Comparison of ENCODE assay signal across 4 fruit fly cellular contexts in genomic region chr2L:306188-306927, dm6.
TF ChIP-seq lines count a peak whose summit lies in the region.

No protein-coding gene starts in this region.

- no peak for TF ChIP-seq CTCF in whole organism, embryonic (GFP tag; optimal IDR thresholded peaks at IDR 0.05; lab: Kevin White, UChicago)

TF ChIP-seq in whole organism, adult, 20 proteins besides CTCF, POLR2A, EP300 and RAD21:
- TF ChIP-seq kay (GFP tag; lab: Kevin White, UChicago; ENCODE audit: borderline replicate concordance), result no peak
- TF ChIP-seq ovo (GFP tag; optimal IDR thresholded peaks at IDR 0.05; lab: Kevin White, UChicago), result peak; percentile 41
- peak; percentile 33 for TF ChIP-seq cic (GFP tag; optimal IDR thresholded peaks at IDR 0.05; lab: Kevin White, UChicago)
- TF ChIP-seq pad (GFP tag; optimal IDR thresholded peaks at IDR 0.05; lab: Kevin White, UChicago), result peak; percentile 39

TF ChIP-seq in whole organism, embryonic, 481 proteins besides CTCF, POLR2A, EP300 and RAD21 (continues in another document):
- TF ChIP-seq cato (GFP tag; optimal IDR thresholded peaks at IDR 0.05; lab: Kevin White, UChicago; ENCODE audit: borderline replicate concordance), result no peak
- no peak for TF ChIP-seq Mes4 (GFP tag; optimal IDR thresholded peaks at IDR 0.05; lab: Kevin White, UChicago)
- no peak for TF ChIP-seq CG17912 (GFP tag; optimal IDR thresholded peaks at IDR 0.05; lab: Kevin White, UChicago)
- no peak for TF ChIP-seq CkIIα-i1 (GFP tag; IDR thresholded peaks at IDR 0.05; lab: Robert Waterston, UW)
- 0 out of 2 replicates have a peak, but pooled peaks have one; percentile 2 for TF ChIP-seq stc (GFP tag; IDR thresholded peaks at IDR 0.05; lab: Robert Waterston, UW)
- 0 out of 2 replicates have a peak, but pooled peaks have one; percentile 13 for TF ChIP-seq sens-2 (GFP tag; IDR thresholded peaks at IDR 0.05; lab: Robert Waterston, UW)
- no peak for TF ChIP-seq Dfd (GFP tag; optimal IDR thresholded peaks at IDR 0.05; lab: Kevin White, UChicago)
- TF ChIP-seq CG2120 (GFP tag; optimal IDR thresholded peaks at IDR 0.05; lab: Kevin White, UChicago), result no peak
- peak in 1 of 2 experiments; percentile 96 for TF ChIP-seq Pdp1 (GFP tag; optimal IDR thresholded peaks at IDR 0.05; lab: Kevin White, UChicago)
- TF ChIP-seq usp (GFP tag; optimal IDR thresholded peaks at IDR 0.05; lab: Kevin White, UChicago), result no peak
- TF ChIP-seq CG2199 (GFP tag; IDR thresholded peaks at IDR 0.05; lab: Robert Waterston, UW), result 0 out of 3 replicates have a peak, but pooled peaks have one; percentile 17
- TF ChIP-seq Fer2 (tag; optimal IDR thresholded peaks at IDR 0.05; lab: Kevin White, UChicago), result no peak
- TF ChIP-seq BtbVII (GFP tag; optimal IDR thresholded peaks at IDR 0.05; lab: Kevin White, UChicago), result peak; percentile 23
- TF ChIP-seq Trl (optimal IDR thresholded peaks at IDR 0.05; lab: Kevin White, UChicago), result peak; percentile 36 to 77
- no peak for TF ChIP-seq Trl (GFP tag; optimal IDR thresholded peaks at IDR 0.05; lab: Kevin White, UChicago)
- TF ChIP-seq ken (GFP tag; IDR thresholded peaks at IDR 0.05; lab: Robert Waterston, UW), result no peak
- 0 out of 2 replicates have a peak, but pooled peaks have one; percentile 25 for TF ChIP-seq ato (GFP tag; IDR thresholded peaks at IDR 0.05; lab: Robert Waterston, UW; ENCODE audit: partially characterized antibody)
- TF ChIP-seq Ravus (GFP tag; IDR thresholded peaks at IDR 0.05; lab: Robert Waterston, UW), result no peak
- peak; percentile 67 for TF ChIP-seq grn (GFP tag; optimal IDR thresholded peaks at IDR 0.05; lab: Kevin White, UChicago)
- TF ChIP-seq Fer3 (tag; optimal IDR thresholded peaks at IDR 0.05; lab: Kevin White, UChicago), result no peak
- no peak for TF ChIP-seq CG11695 (GFP tag; IDR thresholded peaks at IDR 0.05; lab: Robert Waterston, UW)
- TF ChIP-seq lbe (GFP tag; optimal IDR thresholded peaks at IDR 0.05; lab: Kevin White, UChicago), result no peak
- peak; percentile 79; the same call in 1 of the 4 replicates for TF ChIP-seq chinmo (GFP tag; IDR thresholded peaks at IDR 0.05; lab: Robert Waterston, UW; ENCODE audit: partially characterized antibody)
- peak; percentile 18 for TF ChIP-seq cg (GFP tag; optimal IDR thresholded peaks at IDR 0.05; lab: Kevin White, UChicago)
- no peak for TF ChIP-seq Six4 (GFP tag; optimal IDR thresholded peaks at IDR 0.05; lab: Kevin White, UChicago)
- peak; percentile 23 for TF ChIP-seq slbo (GFP tag; IDR thresholded peaks at IDR 0.05; lab: Robert Waterston, UW)
- no peak for TF ChIP-seq CG17612 (GFP tag; IDR thresholded peaks at IDR 0.05; lab: Robert Waterston, UW)
- TF ChIP-seq Xrp1 (GFP tag; IDR thresholded peaks at IDR 0.05; lab: Robert Waterston, UW), result no peak

TF ChIP-seq in whole organism, prepupa, 60 proteins besides CTCF, POLR2A, EP300 and RAD21:
- TF ChIP-seq fkh (GFP tag; optimal IDR thresholded peaks at IDR 0.05; lab: Kevin White, UChicago), result peak; percentile 24
- TF ChIP-seq CG31627 (GFP tag; optimal IDR thresholded peaks at IDR 0.05; lab: Kevin White, UChicago), result no peak
- peak; percentile 8; the same call in 1 of the 2 replicates for TF ChIP-seq Gug (GFP tag; IDR thresholded peaks at IDR 0.05; lab: Robert Waterston, UW)
- no peak for TF ChIP-seq Hr4 (GFP tag; optimal IDR thresholded peaks at IDR 0.05; lab: Kevin White, UChicago)
- TF ChIP-seq Eip93F (GFP tag; optimal IDR thresholded peaks at IDR 0.05; lab: Kevin White, UChicago), result no peak
- 0 out of 3 replicates have a peak, but pooled peaks have one; percentile 8 for TF ChIP-seq eg (GFP tag; IDR thresholded peaks at IDR 0.05; lab: Robert Waterston, UW)
- peak; percentile 61 for TF ChIP-seq vri (GFP tag; optimal IDR thresholded peaks at IDR 0.05; lab: Kevin White, UChicago)
- TF ChIP-seq CG8632 (GFP tag; optimal IDR thresholded peaks at IDR 0.05; lab: Kevin White, UChicago), result no peak
- peak; percentile 94 for TF ChIP-seq svp (GFP tag; lab: Kevin White, UChicago)
- TF ChIP-seq CG6163 (GFP tag; IDR thresholded peaks at IDR 0.05; lab: Robert Waterston, UW), result 0 out of 3 replicates have a peak, but pooled peaks have one; percentile 12

TF ChIP-seq in whole organism, pupa, 21 proteins besides CTCF, POLR2A, EP300 and RAD21:
- peak; percentile 14 for TF ChIP-seq EcR (GFP tag; optimal IDR thresholded peaks at IDR 0.05; lab: Kevin White, UChicago)
- TF ChIP-seq CG9948 (tag; optimal IDR thresholded peaks at IDR 0.05; lab: Kevin White, UChicago), result no peak
- TF ChIP-seq CG4496 (GFP tag; IDR thresholded peaks at IDR 0.05; lab: Robert Waterston, UW), result 0 out of 3 replicates have a peak, but pooled peaks have one; percentile 33
